Worm (Caenorhabditis elegans) whole organism, L4/young adult: ENCODE results near the gene srx-45.

Source experiments
- W03F9.2 ChIP-seq: fragments of 150-350 bp; optimal IDR thresholded peaks from 2 replicates; lab custom pipeline; 2014; ENCODE audit warnings: missing biosample characterization, missing genetic modification characterization
- dao-5 ChIP-seq: sonication (generic microtip); optimal IDR thresholded peaks from 2 replicates; lab custom pipeline; 2016; ENCODE audit warnings: missing genotype, missing genetic modification characterization, moderate library complexity, missing compliant biosample characterization
- him-1 ChIP-seq: sonication (generic microtip); optimal IDR thresholded peaks from 2 replicates; lab custom pipeline; 2016; ENCODE audit warnings: missing genotype, missing genetic modification reagents, missing genetic modification characterization, missing compliant biosample characterization

DNA sequence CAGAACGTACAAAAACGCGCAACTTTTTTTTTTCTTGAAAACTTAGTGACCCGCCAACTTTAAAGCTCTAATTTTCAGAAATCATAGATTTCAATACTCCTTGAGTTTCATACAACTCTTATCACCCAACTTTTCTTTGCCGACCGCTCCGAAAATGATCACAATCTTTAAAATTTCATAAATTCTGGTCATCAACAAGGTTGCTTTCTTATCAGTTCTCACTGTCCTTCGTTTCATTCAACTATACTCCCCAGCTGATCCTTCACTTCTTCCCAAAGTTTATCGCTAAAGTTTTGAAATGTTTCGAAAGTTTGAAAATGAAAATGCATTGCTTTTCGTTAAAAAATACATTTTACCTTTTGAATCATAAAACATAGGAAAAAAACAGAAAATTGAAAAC is 50.7 kb downstream of the srx-45 start:
- TF ChIP-seq dao-5 (no peak), W03F9.2 (tag; lab: Kevin White, UChicago) (no peak), him-1 (no peak)
